Fruit fly (Drosophila melanogaster) Kc167 (cell line): ENCODE measurements around the gene Cap-D2.

Experiments used
- Myc ChIP-seq: fragments of >200 bp; optimal IDR thresholded peaks from 2 replicates; lab custom pipeline; 2017; ENCODE audit warnings: missing external identifiers
- Sin3A ChIP-seq: fragments of >200 bp; optimal IDR thresholded peaks from 2 replicates; lab custom pipeline; 2018; ENCODE audit warnings: missing external identifiers
- h ChIP-seq: fragments of >200 bp; optimal IDR thresholded peaks from 3 replicates; lab custom pipeline; 2018; ENCODE audit warnings: missing external identifiers
- insv ChIP-seq: fragments of >200 bp; optimal IDR thresholded peaks from 3 replicates; lab custom pipeline; 2018; ENCODE audit warnings: missing external identifiers
- psq ChIP-seq: fragments of >200 bp; optimal IDR thresholded peaks from 2 replicates; lab custom pipeline; 2017; ENCODE audit warnings: missing external identifiers
- ttk ChIP-seq: sonication (Bioruptor generic); optimal IDR thresholded peaks from 2 replicates; lab custom pipeline; 2017; ENCODE audit warnings: missing external identifiers

Cap-D2 gene

dm6 chr3R:29689833-29690538 lies 14.5 kb downstream of the Cap-D2 start:
- TF ChIP-seq ttk (no peak), psq (lab: Kevin White, UChicago) (no peak), h (no peak), Sin3A (lab: Kevin White, UChicago) (no peak), Myc (lab: Kevin White, UChicago) (no peak), insv (lab: Kevin White, UChicago) (no peak)

dm6 chr3R:29690539-29690852 lies 15.0 kb downstream of the Cap-D2 start:
- TF ChIP-seq h = no peak
- TF ChIP-seq Myc (lab: Kevin White, UChicago) = no peak
- TF ChIP-seq psq (lab: Kevin White, UChicago) = no peak
- no peak for TF ChIP-seq ttk
- TF ChIP-seq Sin3A (lab: Kevin White, UChicago) = no peak
- no peak for TF ChIP-seq insv (lab: Kevin White, UChicago)

dm6 chr3R:29690960-29691527 lies 15.6 kb downstream of the Cap-D2 start:
- no peak for TF ChIP-seq Myc (lab: Kevin White, UChicago)
- no peak for TF ChIP-seq ttk
- no peak for TF ChIP-seq Sin3A (lab: Kevin White, UChicago)
- no peak for TF ChIP-seq h

dm6 chr3R:29692009-29692641 lies 16.7 kb downstream of the Cap-D2 start, which contains the start of gene dmrt99B:
Gene dmrt99B, plus strand, starts transcription at chr3R:29692591.
- TF ChIP-seq psq (lab: Kevin White, UChicago) = no peak

- no peak for TF ChIP-seq insv (lab: Kevin White, UChicago)
Measured at dm6 chr3R:29695744-29696143, 20.3 kb downstream of the Cap-D2 start.

dm6 chr3R:29696359-29696758 lies 20.9 kb downstream of the Cap-D2 start:
- TF ChIP-seq psq (lab: Kevin White, UChicago) = no peak
- TF ChIP-seq Myc (lab: Kevin White, UChicago) = no peak
- no peak for TF ChIP-seq insv (lab: Kevin White, UChicago)
- no peak for TF ChIP-seq h
- TF ChIP-seq Sin3A (lab: Kevin White, UChicago) = no peak
- TF ChIP-seq ttk = no peak

dm6 chr3R:29697841-29698240 lies 22.4 kb downstream of the Cap-D2 start:
- TF ChIP-seq ttk = no peak
- no peak for TF ChIP-seq psq (lab: Kevin White, UChicago)
- no peak for TF ChIP-seq Sin3A (lab: Kevin White, UChicago)
- TF ChIP-seq Myc (lab: Kevin White, UChicago) = no peak

- TF ChIP-seq h = no peak
- TF ChIP-seq psq (lab: Kevin White, UChicago) = no peak
- no peak for TF ChIP-seq Myc (lab: Kevin White, UChicago)
- TF ChIP-seq Sin3A (lab: Kevin White, UChicago) = no peak
- TF ChIP-seq insv (lab: Kevin White, UChicago) = no peak
- TF ChIP-seq ttk = no peak
Measured at dm6 chr3R:29699220-29699619, 23.8 kb downstream of the Cap-D2 start.

dm6 chr3R:29701739-29702138 lies 26.3 kb downstream of the Cap-D2 start:
- TF ChIP-seq h (no peak), Sin3A (lab: Kevin White, UChicago) (no peak), psq (lab: Kevin White, UChicago) (no peak), Myc (lab: Kevin White, UChicago) (no peak), ttk (no peak), insv (lab: Kevin White, UChicago) (no peak)

dm6 chr3R:29704557-29704956 lies 29.1 kb downstream of the Cap-D2 start:
- TF ChIP-seq psq (lab: Kevin White, UChicago) (no peak), insv (lab: Kevin White, UChicago) (no peak), h (no peak), Myc (lab: Kevin White, UChicago) (no peak), Sin3A (lab: Kevin White, UChicago) (no peak), ttk (no peak)

dm6 chr3R:29705789-29706303 lies 30.4 kb downstream of the Cap-D2 start:
- TF ChIP-seq psq (lab: Kevin White, UChicago) (no peak), ttk (no peak), Sin3A (lab: Kevin White, UChicago) (no peak), insv (lab: Kevin White, UChicago) (no peak), h (no peak), Myc (lab: Kevin White, UChicago) (no peak)

- no peak for TF ChIP-seq Sin3A (lab: Kevin White, UChicago)
- no peak for TF ChIP-seq Myc (lab: Kevin White, UChicago)
- no peak for TF ChIP-seq ttk
- TF ChIP-seq psq (lab: Kevin White, UChicago) = no peak
- TF ChIP-seq h = no peak
- TF ChIP-seq insv (lab: Kevin White, UChicago) = no peak
Measured at dm6 chr3R:29707258-29707657, 31.8 kb downstream of the Cap-D2 start.

dm6 chr3R:29708322-29708721 lies 32.9 kb downstream of the Cap-D2 start:
- no peak for TF ChIP-seq h
- TF ChIP-seq psq (lab: Kevin White, UChicago) = no peak
- TF ChIP-seq insv (lab: Kevin White, UChicago) = no peak
- no peak for TF ChIP-seq Sin3A (lab: Kevin White, UChicago)
- TF ChIP-seq Myc (lab: Kevin White, UChicago) = no peak
- no peak for TF ChIP-seq ttk
